Fruit fly (Drosophila melanogaster) ovary, adult (tissue): ENCODE data around the gene Tsp66A.
"Not testable (repeated sequence)": the region's sequence is repeated elsewhere in the genome, so short reads cannot be mapped to it uniquely, and the experiment has no call there.

Source experiments
- CG17801 ChIP-seq: fragments of 200-800 bp; optimal IDR thresholded peaks from 2 replicates; lab custom pipeline; 2019; ENCODE audit warnings: missing biosample characterization, mild to moderate bottlenecking, missing genetic modification characterization, moderate library complexity; ENCODE audit not compliant: partially characterized antibody

The Tsp66A gene

dm6 chr3L:7485667-7486066, 20.4 kb downstream of the Tsp66A start, which contains the start of gene mthl6:
Gene mthl6 (plus strand): TSS chr3L:7485967.
- no peak for TF ChIP-seq CG17801

dm6 chr3L:7491564-7491963, 26.3 kb downstream of the Tsp66A start, which contains the start of gene Cyp316a1:
Gene Cyp316a1 (plus strand): TSS chr3L:7491864.
- TF ChIP-seq CG17801 = no peak

- no peak for TF ChIP-seq CG17801
These were observed 30.8 kb downstream of the Tsp66A start, which contains the start of gene Cyp4d8 for dm6 chr3L:7496097-7496496. Gene Cyp4d8 (minus strand): TSS chr3L:7496197.

dm6 chr3L:7498731-7499130, 33.4 kb downstream of the Tsp66A start, which contains the start of gene CG8539:
Gene CG8539 (minus strand): TSS chr3L:7498831.
- TF ChIP-seq CG17801 = not testable (repeated sequence)

dm6 chr3L:7506117-7506516, 40.8 kb downstream of the Tsp66A start, which contains the start of gene CG7548:
Gene CG7548 (minus strand): TSS chr3L:7506217.
- no peak for TF ChIP-seq CG17801

dm6 chr3L:7510414-7511384, 45.4 kb downstream of the Tsp66A start, which contains the start of gene CG7546:
Gene CG7546 (plus strand): TSS chr3L:7510986.
- no peak for TF ChIP-seq CG17801
